Fruit fly (Drosophila melanogaster): ENCODE measurements around the gene CG13813.
A peak's percentile ranks its signal among the peaks of the same experiment; 100 is the strongest.

The CG13813 gene

DNA sequence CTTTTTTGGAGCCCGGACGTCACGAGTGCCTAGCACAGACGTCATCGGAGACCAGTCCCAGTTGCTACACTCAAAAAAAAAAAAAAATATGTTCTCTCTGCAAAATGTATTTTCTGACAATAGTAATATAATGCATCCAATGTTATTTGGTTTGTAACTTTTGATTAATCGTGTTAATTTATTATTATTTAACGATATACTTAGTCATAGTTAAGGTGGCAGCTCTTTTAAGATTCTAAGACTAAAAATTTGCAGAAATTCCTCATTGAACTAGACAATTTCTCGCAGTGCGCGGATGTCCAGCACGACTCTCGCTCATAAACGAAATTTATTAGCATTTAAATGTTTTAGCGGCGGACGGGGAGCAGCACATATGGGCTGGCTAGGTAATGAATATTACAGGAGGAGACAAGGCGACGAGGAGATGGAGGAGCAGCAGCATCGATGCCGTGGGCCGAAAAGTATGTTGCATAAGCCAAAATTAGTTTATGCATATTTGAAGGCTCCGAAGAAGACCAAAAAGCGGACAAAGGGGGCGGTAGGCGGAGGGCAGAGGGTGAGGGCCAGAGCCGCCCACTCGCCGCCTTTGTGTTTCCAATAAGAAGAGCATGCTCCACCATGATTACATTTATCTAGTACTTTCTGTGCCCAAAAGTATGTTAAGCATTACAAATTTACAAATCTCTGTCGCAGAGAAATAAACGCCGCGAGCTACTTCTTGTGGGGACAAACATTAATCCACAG, 48.0 kb upstream of the CG13813 start (continued):
- no peak for TF ChIP-seq CkIIα-i1 (GFP tag; IDR thresholded peaks at IDR 0.05)
- TF ChIP-seq CG12769 (tag; optimal IDR thresholded peaks at IDR 0.05), result no peak
- TF ChIP-seq CG1602 (GFP tag; optimal IDR thresholded peaks at IDR 0.05), result peak; percentile 34
- TF ChIP-seq HLH3B (GFP tag; IDR thresholded peaks at IDR 0.05), result peak; percentile 42; the same call in 1 of the 2 replicates
- no peak for TF ChIP-seq en (GFP tag; optimal IDR thresholded peaks at IDR 0.05)
- no peak for TF ChIP-seq pzg (GFP tag; optimal IDR thresholded peaks at IDR 0.05)
- TF ChIP-seq Stat92E (GFP tag; optimal IDR thresholded peaks at IDR 0.05), result no peak
- TF ChIP-seq trh (GFP tag; optimal IDR thresholded peaks at IDR 0.05), result no peak
- TF ChIP-seq CG12659 (GFP tag; optimal IDR thresholded peaks at IDR 0.05), result peak; percentile 23
- peak; percentile 32 for TF ChIP-seq CG6813 (GFP tag; optimal IDR thresholded peaks at IDR 0.05)
- peak; percentile 52 for TF ChIP-seq PHDP (tag; optimal IDR thresholded peaks at IDR 0.05)
- no peak for TF ChIP-seq mirr (GFP tag; optimal IDR thresholded peaks at IDR 0.05)
- peak; percentile 47 for TF ChIP-seq Ada2b (GFP tag; IDR thresholded peaks at IDR 0.05)
- no peak for TF ChIP-seq tx (GFP tag; optimal IDR thresholded peaks at IDR 0.05)
- no peak for TF ChIP-seq CG14965 (GFP tag; optimal IDR thresholded peaks at IDR 0.05; ENCODE audit: borderline replicate concordance)
- TF ChIP-seq CG1024 (GFP tag; IDR thresholded peaks at IDR 0.05), result no peak
- TF ChIP-seq Doc3 (GFP tag; IDR thresholded peaks at IDR 0.05; ENCODE audit: partially characterized antibody), result no peak
- peak; percentile 50 for TF ChIP-seq CG10654 (GFP tag; optimal IDR thresholded peaks at IDR 0.05)
- no peak for TF ChIP-seq CG2199 (GFP tag; IDR thresholded peaks at IDR 0.05)
- TF ChIP-seq CG9437 (GFP tag; optimal IDR thresholded peaks at IDR 0.05), result peak; percentile 33
- no peak for TF ChIP-seq trem (tag; optimal IDR thresholded peaks at IDR 0.05)
- TF ChIP-seq MESR4 (GFP tag; optimal IDR thresholded peaks at IDR 0.05), result no peak
- TF ChIP-seq stwl (tag; optimal IDR thresholded peaks at IDR 0.05), result no peak
- peak; percentile 18 for TF ChIP-seq cato (GFP tag; optimal IDR thresholded peaks at IDR 0.05; ENCODE audit: borderline replicate concordance)
- no peak for TF ChIP-seq br (optimal IDR thresholded peaks at IDR 0.05)
- peak; percentile 25 for TF ChIP-seq CG8388 (GFP tag; optimal IDR thresholded peaks at IDR 0.05)
- no peak for TF ChIP-seq CG14860 (GFP tag; IDR thresholded peaks at IDR 0.05; ENCODE audit: partially characterized antibody)
- peak; percentile 49; the same call in 1 of the 2 replicates for TF ChIP-seq CG14441 (GFP tag; IDR thresholded peaks at IDR 0.05)
- TF ChIP-seq CG4424 (GFP tag; optimal IDR thresholded peaks at IDR 0.05), result peak; percentile 60
- TF ChIP-seq CG16779 (GFP tag; IDR thresholded peaks at IDR 0.05), result no peak
- no peak for TF ChIP-seq CG8290 (GFP tag; optimal IDR thresholded peaks at IDR 0.05)
- TF ChIP-seq CG8290 (tag; optimal IDR thresholded peaks at IDR 0.05), result no peak
- no peak for TF ChIP-seq CG8944 (GFP tag; optimal IDR thresholded peaks at IDR 0.05)
- TF ChIP-seq NFAT (GFP tag; IDR thresholded peaks at IDR 0.05), result no peak
- TF ChIP-seq CG17186 (GFP tag; optimal IDR thresholded peaks at IDR 0.05), result no peak
- peak; percentile 30 for TF ChIP-seq CG7786 (GFP tag; optimal IDR thresholded peaks at IDR 0.05)
- peak; percentile 33; the same call in 2 of the 4 replicates for TF ChIP-seq Gug (GFP tag; IDR thresholded peaks at IDR 0.05)
- TF ChIP-seq Atf3 (GFP tag; optimal IDR thresholded peaks at IDR 0.05), result no peak
- peak; percentile 47 for TF ChIP-seq mam (GFP tag; optimal IDR thresholded peaks at IDR 0.05)
- no peak for TF ChIP-seq CG32767 (GFP tag; IDR thresholded peaks at IDR 0.05)
- TF ChIP-seq wor (GFP tag; IDR thresholded peaks at IDR 0.05), result no peak
- peak; percentile 68 for TF ChIP-seq CG18599 (GFP tag; optimal IDR thresholded peaks at IDR 0.05)
- TF ChIP-seq Rfx (GFP tag; IDR thresholded peaks at IDR 0.05), result peak; percentile 61; the same call in 1 of the 2 replicates
- no peak for TF ChIP-seq exex (tag; optimal IDR thresholded peaks at IDR 0.05)
- no peak for TF ChIP-seq unc-4 (GFP tag; IDR thresholded peaks at IDR 0.05; ENCODE audit: partially characterized antibody)
- TF ChIP-seq CrebB (tag; optimal IDR thresholded peaks at IDR 0.05), result no peak
- no peak for TF ChIP-seq CG31388 (GFP tag; optimal IDR thresholded peaks at IDR 0.05)
- TF ChIP-seq CG10274 (GFP tag; optimal IDR thresholded peaks at IDR 0.05), result no peak
- 0 out of 2 replicates have a peak, but pooled peaks have one; percentile 12 for TF ChIP-seq Adf1 (GFP tag; IDR thresholded peaks at IDR 0.05)
- TF ChIP-seq CG9876 (GFP tag; optimal IDR thresholded peaks at IDR 0.05), result no peak
